Worm (Caenorhabditis elegans) whole organism, midembryonic: Measurements from ENCODE around the gene hrpk-2.

Experiments
- cog-1 ChIP-seq: sonication (generic microtip); optimal IDR thresholded peaks from 2 replicates; lab custom pipeline; 2016; ENCODE audit warnings: missing genetic modification characterization, missing compliant biosample characterization
- flt-1 ChIP-seq: fragments of 200-800 bp; sonication (Bioruptor generic); IDR thresholded peaks from 2 replicates; pipeline ENCODE4 v1.3.6; 2022; ENCODE audit warnings: missing genetic modification characterization, missing compliant biosample characterization
- ref-1 ChIP-seq: fragments of 200-800 bp; sonication (Bioruptor generic); conservative IDR thresholded peaks from 2 replicates; pipeline ENCODE4 v1.3.6; 2022; ENCODE audit warnings: missing genetic modification reagents, missing genetic modification characterization, missing compliant biosample characterization
- tab-1 ChIP-seq: fragments of 200-800 bp; sonication (Bioruptor generic); IDR thresholded peaks from 2 replicates; pipeline ENCODE4 v1.3.6; 2022; ENCODE audit warnings: missing genetic modification characterization, missing compliant biosample characterization

ce11 chrIII:7958085-7958484 is 28.8 kb upstream of the hrpk-2 start, which contains the start of gene C29E4.11:
- TF ChIP-seq ref-1 (GFP tag; lab: Robert Waterston, UW) (no peak), tab-1 (no peak), flt-1 (no peak), cog-1 (peak; percentile 24)
